Fruit fly (Drosophila melanogaster): Measurements from ENCODE around the gene Kap-alpha1.

The Kap-alpha1 gene

DNA sequence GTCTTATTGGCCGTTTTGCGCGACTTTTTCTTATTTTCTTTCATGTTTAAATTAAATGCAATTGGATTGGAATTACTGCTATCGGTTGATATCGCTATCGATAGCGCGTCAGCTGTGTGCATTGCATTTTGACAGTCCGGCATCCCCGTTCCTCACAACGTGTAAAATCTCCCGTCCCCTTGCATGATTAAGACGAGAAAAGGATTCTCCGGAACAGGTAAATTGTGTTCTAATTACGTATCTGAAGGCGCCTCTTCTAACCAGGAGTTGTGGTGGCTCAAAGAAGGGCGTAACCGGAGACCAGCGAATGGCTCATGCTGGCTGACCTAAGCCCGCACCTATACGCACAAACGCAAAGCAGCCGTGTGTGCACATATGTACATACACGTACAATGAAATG, at the start of gene Kap-alpha1, which contains the start of gene CG14104 (continued):
- TF ChIP-seq dmrt11E (tag; optimal IDR thresholded peaks at IDR 0.05) (no peak), CG1529 (GFP tag; optimal IDR thresholded peaks at IDR 0.05) (no peak), disco-r (GFP tag; optimal IDR thresholded peaks at IDR 0.05) (no peak), Max (GFP tag; optimal IDR thresholded peaks at IDR 0.05) (peak; percentile 21), sisA (GFP tag; IDR thresholded peaks at IDR 0.05) (no peak), sens-2 (GFP tag; IDR thresholded peaks at IDR 0.05) (no peak), CG32767 (GFP tag; IDR thresholded peaks at IDR 0.05) (peak; percentile 64), Xrp1 (GFP tag; IDR thresholded peaks at IDR 0.05) (no peak), danr (GFP tag; IDR thresholded peaks at IDR 0.05) (no peak), p53 (GFP tag; optimal IDR thresholded peaks at IDR 0.05) (no peak), slou (GFP tag; optimal IDR thresholded peaks at IDR 0.05) (no peak), CG9817 (tag; optimal IDR thresholded peaks at IDR 0.05) (no peak), Ets65A (GFP tag) (no peak), CG42726 (GFP tag; IDR thresholded peaks at IDR 0.05; ENCODE audit: partially characterized antibody) (no peak), btn (GFP tag; optimal IDR thresholded peaks at IDR 0.05) (no peak), MESR4 (GFP tag; optimal IDR thresholded peaks at IDR 0.05) (peak; percentile 96), HLHmδ (GFP tag; optimal IDR thresholded peaks at IDR 0.05) (no peak), Sry-δ (GFP tag; optimal IDR thresholded peaks at IDR 0.05) (peak; percentile 64), Sox100B (GFP tag; optimal IDR thresholded peaks at IDR 0.05) (no peak), CG30020 (tag; optimal IDR thresholded peaks at IDR 0.05) (peak; percentile 40), CkIIα-i1 (GFP tag; IDR thresholded peaks at IDR 0.05) (no peak), C15 (GFP tag; IDR thresholded peaks at IDR 0.05) (no peak), CG9797 (GFP tag; optimal IDR thresholded peaks at IDR 0.05) (no peak), scrt (GFP tag; optimal IDR thresholded peaks at IDR 0.05) (no peak), ERR (GFP tag; optimal IDR thresholded peaks at IDR 0.05) (no peak), CG8478 (optimal IDR thresholded peaks at IDR 0.05) (peak; percentile 67), Doc2 (GFP tag; IDR thresholded peaks at IDR 0.05) (no peak), CG15514 (GFP tag; optimal IDR thresholded peaks at IDR 0.05) (no peak), CG8281 (tag; optimal IDR thresholded peaks at IDR 0.05) (no peak), CG11504 (tag; optimal IDR thresholded peaks at IDR 0.05) (no peak), HLH3B (GFP tag; IDR thresholded peaks at IDR 0.05) (no peak), CG10979 (tag; optimal IDR thresholded peaks at IDR 0.05) (peak; percentile 1), CG1832 (GFP tag; optimal IDR thresholded peaks at IDR 0.05) (no peak), CG4820 (GFP tag; optimal IDR thresholded peaks at IDR 0.05) (no peak), Jarid2 (GFP tag; optimal IDR thresholded peaks at IDR 0.05) (no peak), psq (GFP tag; optimal IDR thresholded peaks at IDR 0.05) (no peak), lmd (GFP tag; IDR thresholded peaks at IDR 0.05) (no peak), CG33213 (GFP tag; optimal IDR thresholded peaks at IDR 0.05) (no peak), Ets97D (GFP tag; optimal IDR thresholded peaks at IDR 0.05) (no peak), CG2116 (GFP tag; optimal IDR thresholded peaks at IDR 0.05) (peak; percentile 44), Sry-β (GFP tag; optimal IDR thresholded peaks at IDR 0.05) (no peak), otp (GFP tag; IDR thresholded peaks at IDR 0.05) (no peak), Optix (GFP tag; IDR thresholded peaks at IDR 0.05) (no peak), CG6272 (GFP tag; IDR thresholded peaks at IDR 0.05) (no peak), HmgD (GFP tag; optimal IDR thresholded peaks at IDR 0.05) (no peak), CG17359 (tag; optimal IDR thresholded peaks at IDR 0.05) (no peak), NK7.1 (GFP tag; optimal IDR thresholded peaks at IDR 0.05) (no peak), HLH4C (GFP tag; IDR thresholded peaks at IDR 0.05; ENCODE audit: partially characterized antibody) (peak; percentile 77), CG18619 (GFP tag; optimal IDR thresholded peaks at IDR 0.05) (no peak), h (optimal IDR thresholded peaks at IDR 0.05) (no peak), bbx (GFP tag; IDR thresholded peaks at IDR 0.05; ENCODE audit: partially characterized antibody) (peak; percentile 77), ind (GFP tag; optimal IDR thresholded peaks at IDR 0.05) (no peak), salm (tag; optimal IDR thresholded peaks at IDR 0.05) (no peak)

Measured in whole organism, embryonic.